Worm (Caenorhabditis elegans) whole organism, mixed stage, embryonic: ENCODE measurements around the gene cest-26.

Source experiments
- cnd-1 ChIP-seq: fragments of 200-800 bp; sonication (Bioruptor generic); optimal IDR thresholded peaks from 2 replicates; lab custom pipeline; 2018; ENCODE audit warnings: mild to moderate bottlenecking, missing genetic modification characterization, missing compliant biosample characterization
- flh-1 ChIP-seq: fragments of 200-800 bp; sonication (Bioruptor generic); optimal IDR thresholded peaks from 2 replicates; lab custom pipeline; 2018; ENCODE audit warnings: mild to moderate bottlenecking, missing genetic modification characterization, moderate library complexity, missing compliant biosample characterization
- lsy-2 ChIP-seq: fragments of 150-350 bp; optimal IDR thresholded peaks from 2 replicates; lab custom pipeline; 2014; ENCODE audit warnings: missing biosample characterization, missing genetic modification characterization
- mab-5 ChIP-seq: fragments of 150-350 bp; optimal IDR thresholded peaks from 2 replicates; lab custom pipeline; 2014; ENCODE audit warnings: missing biosample characterization, missing genetic modification characterization
- nhr-12 ChIP-seq: fragments of 150-350 bp; optimal IDR thresholded peaks from 2 replicates; lab custom pipeline; 2014; ENCODE audit warnings: missing biosample characterization, missing genetic modification characterization
- nhr-28 ChIP-seq: fragments of 150-350 bp; optimal IDR thresholded peaks from 2 replicates; lab custom pipeline; 2014; ENCODE audit warnings: missing biosample characterization, missing genetic modification characterization

ce11 chrX:4397460-4397859, 40.0 kb downstream of the cest-26 start:
- TF ChIP-seq mab-5 (no peak), cnd-1 (tag; lab: Kevin White, UChicago) (no peak), flh-1 (GFP tag; lab: Kevin White, UChicago) (no peak), lsy-2 (tag; lab: Kevin White, UChicago) (no peak), nhr-12 (tag; lab: Kevin White, UChicago) (no peak), nhr-28 (tag; lab: Kevin White, UChicago) (no peak)
